Fruit fly (Drosophila melanogaster) whole organism, embryonic: ENCODE measurements around the gene Npc2g.

Experiments
- Aef1 ChIP-seq: fragments of 200-800 bp; sonication (Bioruptor generic); IDR thresholded peaks from 3 replicates; pipeline ENCODE4 v1.3.6; 2022; ENCODE audit warnings: missing biosample characterization, missing genetic modification characterization
- Bdp1 ChIP-seq: fragments of 200-800 bp; sonication (Bioruptor generic); optimal IDR thresholded peaks from 3 replicates; lab custom pipeline; 2016; ENCODE audit warnings: missing biosample characterization, missing genetic modification characterization
- CG1024 ChIP-seq: fragments of 200-800 bp; sonication (Bioruptor generic); IDR thresholded peaks from 2 replicates; pipeline ENCODE4 v1.3.6; 2022; ENCODE audit warnings: missing biosample characterization, missing genetic modification characterization
- CG10267 ChIP-seq: fragments of 200-800 bp; sonication (Bioruptor generic); optimal IDR thresholded peaks from 2 replicates; lab custom pipeline; 2018; ENCODE audit warnings: missing biosample characterization, mild to moderate bottlenecking, missing genetic modification characterization, moderate library complexity
- CG10431 ChIP-seq: fragments of 200-800 bp; sonication (Bioruptor generic); optimal IDR thresholded peaks from 3 replicates; lab custom pipeline; 2018; ENCODE audit warnings: missing biosample characterization, mild to moderate bottlenecking, missing genetic modification characterization
- CG11696 ChIP-seq: fragments of 200-800 bp; sonication (Bioruptor generic); IDR thresholded peaks from 2 replicates; pipeline ENCODE4 v1.3.6; 2022; ENCODE audit warnings: missing biosample characterization, missing genetic modification characterization
- CG14667 ChIP-seq: fragments of 200-800 bp; sonication (Bioruptor generic); IDR thresholded peaks from 2 replicates; pipeline ENCODE4 v1.3.6; 2022; ENCODE audit warnings: missing biosample characterization, missing genetic modification characterization
- CG14710 ChIP-seq: fragments of 200-800 bp; sonication (Bioruptor generic); optimal IDR thresholded peaks from 3 replicates; lab custom pipeline; 2019; ENCODE audit warnings: missing biosample characterization, mild to moderate bottlenecking, missing genetic modification characterization, moderate library complexity
- CG16813 ChIP-seq: fragments of 200-800 bp; sonication (Bioruptor generic); IDR thresholded peaks from 3 replicates; pipeline ENCODE4 v1.3.6; 2022; ENCODE audit warnings: missing biosample characterization, missing genetic modification characterization; ENCODE audit not compliant: partially characterized antibody
- CG17568 ChIP-seq: fragments of 200-800 bp; sonication (Bioruptor generic); optimal IDR thresholded peaks from 2 replicates; lab custom pipeline; 2018; ENCODE audit warnings: missing biosample characterization, mild to moderate bottlenecking, missing genetic modification characterization, moderate library complexity
- CG33213 ChIP-seq: fragments of 200-800 bp; sonication (Bioruptor generic); optimal IDR thresholded peaks from 3 replicates; lab custom pipeline; 2016; ENCODE audit warnings: missing biosample characterization, missing genetic modification characterization
- CG7963 ChIP-seq: fragments of 200-800 bp; sonication (Bioruptor generic); IDR thresholded peaks from 3 replicates; pipeline ENCODE4 v1.3.6; 2022; ENCODE audit warnings: missing biosample characterization, missing genetic modification characterization; ENCODE audit not compliant: partially characterized antibody
- CG8281 ChIP-seq: fragments of 200-800 bp; sonication (Bioruptor generic); optimal IDR thresholded peaks from 2 replicates; lab custom pipeline; 2018; ENCODE audit warnings: missing biosample characterization, mild to moderate bottlenecking, missing genetic modification characterization, moderate library complexity
- CoRest ChIP-seq: fragments of 200-800 bp; sonication (Bioruptor generic); optimal IDR thresholded peaks from 3 replicates; lab custom pipeline; 2018; ENCODE audit warnings: missing biosample characterization, mild to moderate bottlenecking, missing genetic modification characterization, moderate library complexity
- D ChIP-seq, 2 experiments: fragments of 200-800 bp in 1 of 2; fragments of >200 bp in 1 of 2; sonication (Bioruptor generic) in 1 of 2; optimal IDR thresholded peaks; 2 replicates in 1 of 2; 3 replicates in 1 of 2; lab custom pipeline; 2017; ENCODE audit warnings: mild to moderate bottlenecking in 1 of 2, missing biosample characterization in 1 of 2, missing genetic modification characterization in 1 of 2, missing genetic modification reagents in 1 of 2
- Deaf1 ChIP-seq: fragments of 200-800 bp; optimal IDR thresholded peaks from 3 replicates; lab custom pipeline; 2019; ENCODE audit warnings: missing biosample characterization, mild to moderate bottlenecking, missing genetic modification characterization, moderate library complexity
- HHEX ChIP-seq: fragments of 200-800 bp; sonication (Bioruptor generic); optimal IDR thresholded peaks from 3 replicates; lab custom pipeline; 2017; ENCODE audit warnings: missing biosample characterization, mild to moderate bottlenecking, missing genetic modification characterization, missing genetic modification reagents
- HLH3B ChIP-seq: fragments of 200-800 bp; sonication (Bioruptor generic); IDR thresholded peaks from 2 replicates; pipeline ENCODE4 v1.3.6; 2022; ENCODE audit warnings: missing biosample characterization, missing genetic modification characterization
- Jarid2 ChIP-seq: fragments of 200-800 bp; sonication (Bioruptor generic); optimal IDR thresholded peaks from 3 replicates; lab custom pipeline; 2017; ENCODE audit warnings: mild to moderate bottlenecking, missing biosample characterization, missing genetic modification reagents, missing genetic modification characterization
- NC2β ChIP-seq: fragments of 200-800 bp; sonication (Bioruptor generic); optimal IDR thresholded peaks from 2 replicates; lab custom pipeline; 2016; ENCODE audit warnings: missing biosample characterization, missing genetic modification characterization
- Optix ChIP-seq: fragments of 200-800 bp; sonication (Bioruptor generic); IDR thresholded peaks from 3 replicates; pipeline ENCODE4 v1.3.6; 2022; ENCODE audit warnings: missing biosample characterization, missing genetic modification characterization
- Six4 ChIP-seq: fragments of 200-800 bp; sonication (Bioruptor generic); optimal IDR thresholded peaks from 2 replicates; lab custom pipeline; 2016; ENCODE audit warnings: missing biosample characterization, missing genetic modification characterization
- bbx ChIP-seq: fragments of 200-800 bp; sonication (Bioruptor generic); IDR thresholded peaks from 2 replicates; pipeline ENCODE4 v1.3.6; 2022; ENCODE audit warnings: missing biosample characterization, missing genetic modification characterization; ENCODE audit not compliant: partially characterized antibody
- bowl ChIP-seq: fragments of 200-800 bp; sonication (Bioruptor generic); IDR thresholded peaks from 2 replicates; pipeline ENCODE4 v1.3.6; 2022; ENCODE audit warnings: missing biosample characterization, missing genetic modification characterization
- bsh ChIP-seq, 2 experiments: fragments of 200-800 bp; sonication (Bioruptor generic); optimal IDR thresholded peaks; 2 replicates each; lab custom pipeline; 2017 to 2018; ENCODE audit warnings: mild to moderate bottlenecking in 2 of 2, missing biosample characterization in 2 of 2, missing genetic modification characterization in 2 of 2, moderate library complexity in 1 of 2
- btn ChIP-seq: fragments of 200-800 bp; sonication (Bioruptor generic); optimal IDR thresholded peaks from 2 replicates; lab custom pipeline; 2016; ENCODE audit warnings: missing biosample characterization, missing genetic modification characterization
- dati ChIP-seq: fragments of 200-800 bp; sonication (Bioruptor generic); IDR thresholded peaks from 2 replicates; pipeline ENCODE4 v1.3.6; 2022; ENCODE audit warnings: missing biosample characterization, missing genetic modification characterization
- dmrt11E ChIP-seq: fragments of 200-800 bp; sonication (Bioruptor generic); optimal IDR thresholded peaks from 3 replicates; lab custom pipeline; 2018; ENCODE audit warnings: missing biosample characterization, mild to moderate bottlenecking, missing genetic modification characterization, moderate library complexity
- eve ChIP-seq, 2 experiments: fragments of >200 bp; optimal IDR thresholded peaks; 2 replicates each; lab custom pipeline; 2017; ENCODE audit warnings: missing biosample characterization in 2 of 2, missing genetic modification characterization in 2 of 2
- gce ChIP-seq: fragments of 200-800 bp; sonication (Bioruptor generic); IDR thresholded peaks from 3 replicates; pipeline ENCODE4 v1.3.6; 2022; ENCODE audit warnings: missing biosample characterization, missing genetic modification characterization
- gfzf ChIP-seq: fragments of 200-800 bp; sonication (Bioruptor generic); optimal IDR thresholded peaks from 2 replicates; lab custom pipeline; 2016; ENCODE audit warnings: missing biosample characterization, mild to moderate bottlenecking, missing genetic modification characterization, moderate library complexity
- gsb-n ChIP-seq: fragments of 200-800 bp; sonication (Bioruptor generic); optimal IDR thresholded peaks from 3 replicates; lab custom pipeline; 2018; ENCODE audit warnings: missing biosample characterization, mild to moderate bottlenecking, missing genetic modification characterization
- gt ChIP-seq: fragments of 200-800 bp; sonication (Bioruptor generic); IDR thresholded peaks from 2 replicates; pipeline ENCODE4 v1.3.6; 2022; ENCODE audit warnings: missing biosample characterization, missing genetic modification characterization
- insv ChIP-seq, 2 experiments: fragments of 200-800 bp; sonication (Bioruptor generic); optimal IDR thresholded peaks; 3 replicates each; lab custom pipeline; 2016 to 2018; ENCODE audit warnings: missing biosample characterization in 2 of 2, missing genetic modification characterization in 2 of 2
- lov ChIP-seq, 2 experiments: fragments of 200-800 bp in 1 of 2; fragments of >200 bp in 1 of 2; sonication (Bioruptor generic) in 1 of 2; IDR thresholded peaks in 1 of 2; optimal IDR thresholded peaks in 1 of 2; 2 replicates in 1 of 2; 3 replicates in 1 of 2; pipeline versions ENCODE4 v1.3.6 to Lab custom; 2017 to 2022; ENCODE audit warnings: missing biosample characterization in 1 of 2, missing genetic modification characterization in 1 of 2
- nerfin-1 ChIP-seq: fragments of 200-800 bp; sonication (Bioruptor generic); optimal IDR thresholded peaks from 3 replicates; lab custom pipeline; 2019; ENCODE audit warnings: missing biosample characterization, mild to moderate bottlenecking, missing genetic modification characterization, moderate library complexity
- oc ChIP-seq: fragments of 200-800 bp; sonication (Bioruptor generic); optimal IDR thresholded peaks from 2 replicates; lab custom pipeline; 2018; ENCODE audit warnings: missing biosample characterization, mild to moderate bottlenecking, missing genetic modification characterization, moderate library complexity
- p53 ChIP-seq: fragments of 200-800 bp; sonication (Bioruptor generic); optimal IDR thresholded peaks from 2 replicates; lab custom pipeline; 2016; ENCODE audit warnings: missing biosample characterization, missing genetic modification characterization
- prd ChIP-seq, 3 experiments: fragments of >200 bp in 2 of 3; fragments of 200-800 bp in 1 of 3; sonication (Bioruptor generic) in 1 of 3; optimal IDR thresholded peaks in 2 of 3; IDR thresholded peaks in 1 of 3; 2 replicates in 2 of 3; 3 replicates in 1 of 3; pipeline versions ENCODE4 v1.3.6 to Lab custom; 2017 to 2022; ENCODE audit warnings: missing biosample characterization in 1 of 3, missing genetic modification characterization in 1 of 3
- repo ChIP-seq: fragments of 200-800 bp; sonication (Bioruptor generic); optimal IDR thresholded peaks from 2 replicates; lab custom pipeline; 2016; ENCODE audit warnings: missing biosample characterization, missing genetic modification characterization
- rib ChIP-seq: fragments of 200-800 bp; sonication (Bioruptor generic); IDR thresholded peaks from 2 replicates; pipeline ENCODE4 v1.3.6; 2022; ENCODE audit warnings: missing biosample characterization, missing genetic modification characterization
- trem ChIP-seq: fragments of 200-800 bp; optimal IDR thresholded peaks from 3 replicates; lab custom pipeline; 2019; ENCODE audit warnings: missing biosample characterization, mild to moderate bottlenecking, missing genetic modification characterization, moderate library complexity
- twi ChIP-seq: fragments of 200-800 bp; optimal IDR thresholded peaks from 2 replicates; lab custom pipeline; 2019; ENCODE audit warnings: missing biosample characterization, mild to moderate bottlenecking, missing genetic modification characterization, moderate library complexity
- vvl ChIP-seq: fragments of 200-800 bp; sonication (Bioruptor generic); IDR thresholded peaks from 2 replicates; pipeline ENCODE4 v1.3.6; 2022; ENCODE audit warnings: missing biosample characterization, missing genetic modification characterization
- wek ChIP-seq: fragments of 200-800 bp; sonication (Bioruptor generic); optimal IDR thresholded peaks from 3 replicates; lab custom pipeline; 2018; ENCODE audit warnings: missing biosample characterization, mild to moderate bottlenecking, missing genetic modification characterization, moderate library complexity
- z ChIP-seq: fragments of 200-800 bp; sonication (Bioruptor generic); IDR thresholded peaks from 3 replicates; pipeline ENCODE4 v1.3.6; 2022; ENCODE audit warnings: missing biosample characterization, missing genetic modification characterization

Gene Npc2g

dm6 chr3R:30758725-30759714, 14.0 kb upstream of the Npc2g start (continued):
- TF ChIP-seq HLH3B (no peak), Bdp1 (GFP tag; lab: Kevin White, UChicago) (no peak), repo (no peak), bbx (GFP tag; lab: Robert Waterston, UW) (no peak), CG7963 (no peak), trem (tag; lab: Kevin White, UChicago) (peak; percentile 27), gce (GFP tag; lab: Robert Waterston, UW) (no peak), CG14667 (GFP tag; lab: Robert Waterston, UW) (no peak), dmrt11E (tag; lab: Kevin White, UChicago) (peak; percentile 18), CG33213 (GFP tag; lab: Kevin White, UChicago) (no peak), Deaf1 (tag; lab: Kevin White, UChicago) (no peak), CoRest (tag; lab: Kevin White, UChicago) (no peak), vvl (GFP tag; lab: Robert Waterston, UW) (peak; percentile 28; the same call in 1 of the 2 replicates), CG11696 (no peak), dati (no peak), Aef1 (GFP tag; lab: Robert Waterston, UW) (no peak), nerfin-1 (tag; lab: Kevin White, UChicago) (peak; percentile 8), Six4 (GFP tag; lab: Kevin White, UChicago) (no peak), z (GFP tag; lab: Robert Waterston, UW) (0 out of 3 replicates have a peak, but pooled peaks have one; percentile 37), wek (GFP tag; lab: Kevin White, UChicago) (no peak), insv (GFP tag; optimal IDR thresholded peaks at IDR 0.05; lab: Kevin White, UChicago) (no peak), gt (GFP tag; lab: Robert Waterston, UW) (no peak), HHEX (GFP tag; lab: Kevin White, UChicago) (no peak), CG10431 (GFP tag; lab: Kevin White, UChicago) (no peak), gfzf (no peak), prd (optimal IDR thresholded peaks at IDR 0.05; lab: Kevin White, UChicago) (no peak), prd (GFP tag; IDR thresholded peaks at IDR 0.05; lab: Robert Waterston, UW) (peak; percentile 55), oc (peak; percentile 72), bsh (GFP tag; optimal IDR thresholded peaks at IDR 0.05; lab: Kevin White, UChicago) (peak in 1 of 2 experiments; percentile 29), CG17568 (GFP tag; lab: Kevin White, UChicago) (no peak), D (optimal IDR thresholded peaks at IDR 0.05; lab: Kevin White, UChicago) (no peak), D (GFP tag; optimal IDR thresholded peaks at IDR 0.05; lab: Kevin White, UChicago) (peak; percentile 44), lov (optimal IDR thresholded peaks at IDR 0.05; lab: Kevin White, UChicago) (no peak), lov (GFP tag; IDR thresholded peaks at IDR 0.05; lab: Robert Waterston, UW) (peak; percentile 60; the same call in 1 of the 3 replicates), CG8281 (tag; lab: Kevin White, UChicago) (peak; percentile 72), CG16813 (no peak), Jarid2 (GFP tag; lab: Kevin White, UChicago) (no peak), gsb-n (tag; lab: Kevin White, UChicago) (peak; percentile 96), p53 (no peak), eve (GFP tag; optimal IDR thresholded peaks at IDR 0.05; lab: Kevin White, UChicago) (no peak), CG14710 (peak; percentile 17), twi (tag; lab: Kevin White, UChicago) (no peak), NC2β (no peak), CG1024 (GFP tag; lab: Robert Waterston, UW) (no peak), CG10267 (tag; lab: Kevin White, UChicago) (peak; percentile 2), Optix (GFP tag; lab: Robert Waterston, UW) (peak; percentile 50; the same call in 1 of the 3 replicates), rib (GFP tag; lab: Robert Waterston, UW) (no peak), bowl (GFP tag; lab: Robert Waterston, UW) (no peak), btn (no peak)
